Fruit fly (Drosophila melanogaster): ENCODE results near the gene Cad96Ca.

Cad96Ca gene

DNA sequence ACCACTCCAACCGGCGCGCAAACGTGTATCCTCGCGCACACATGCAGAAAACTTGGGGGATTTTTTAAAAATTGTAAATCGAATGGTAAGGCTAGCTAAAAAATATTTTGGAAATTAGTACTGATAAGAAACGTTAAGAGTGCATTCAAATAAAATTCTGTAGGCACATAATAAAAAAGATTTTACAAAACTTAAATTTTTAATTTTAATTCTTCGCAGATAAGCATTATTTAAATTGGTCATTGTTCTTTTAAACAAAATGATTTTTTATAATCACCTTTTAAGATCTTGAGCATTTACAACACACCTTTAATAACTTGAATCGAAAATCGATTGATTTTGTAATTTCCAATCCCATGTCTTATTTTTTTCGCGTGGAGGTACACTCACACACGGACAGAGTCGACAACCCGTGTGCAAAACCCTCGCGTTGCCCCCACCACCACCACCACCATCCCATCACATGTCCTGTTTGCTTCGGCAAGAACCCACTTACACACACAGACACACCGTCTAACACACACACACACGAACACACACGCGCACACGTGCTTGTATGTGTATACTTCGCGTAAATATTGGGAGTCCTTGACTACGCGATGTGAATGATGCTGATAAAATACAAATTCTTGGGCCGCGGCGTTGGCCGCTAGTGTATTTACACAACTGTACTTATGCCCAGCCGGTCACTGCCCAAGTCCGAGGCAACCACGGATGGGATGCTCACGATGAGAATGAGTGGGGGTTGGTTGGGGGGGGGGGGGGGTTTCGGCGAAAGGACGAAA is 40.5 kb downstream of the Cad96Ca start (continued):
- TF ChIP-seq otp (GFP tag; IDR thresholded peaks at IDR 0.05) = no peak
- TF ChIP-seq CG32532 (GFP tag; IDR thresholded peaks at IDR 0.05) = no peak
- no peak for TF ChIP-seq dati (GFP tag; IDR thresholded peaks at IDR 0.05)
- TF ChIP-seq Atf3 (GFP tag; optimal IDR thresholded peaks at IDR 0.05) = no peak
- no peak for TF ChIP-seq CG14860 (GFP tag; IDR thresholded peaks at IDR 0.05; ENCODE audit: partially characterized antibody)
- TF ChIP-seq dmrt99B (tag; optimal IDR thresholded peaks at IDR 0.05) = peak; percentile 45
- TF ChIP-seq CG12104 (GFP tag; optimal IDR thresholded peaks at IDR 0.05) = no peak
- no peak for TF ChIP-seq CG12769 (tag; optimal IDR thresholded peaks at IDR 0.05)
- peak; percentile 17 for TF ChIP-seq CG30403 (GFP tag; optimal IDR thresholded peaks at IDR 0.05)
- TF ChIP-seq CG10209 (GFP tag; optimal IDR thresholded peaks at IDR 0.05) = no peak
- no peak for TF ChIP-seq CG6791 (GFP tag; IDR thresholded peaks at IDR 0.05; ENCODE audit: partially characterized antibody)
- TF ChIP-seq CG30020 (tag; optimal IDR thresholded peaks at IDR 0.05) = no peak
- TF ChIP-seq CG3065 (GFP tag; optimal IDR thresholded peaks at IDR 0.05) = no peak
- no peak for TF ChIP-seq nom (GFP tag; optimal IDR thresholded peaks at IDR 0.05)
- TF ChIP-seq peb (GFP tag; IDR thresholded peaks at IDR 0.05) = no peak
- TF ChIP-seq ssp (GFP tag; IDR thresholded peaks at IDR 0.05) = no peak
- no peak for TF ChIP-seq CG12071 (GFP tag; optimal IDR thresholded peaks at IDR 0.05)
- TF ChIP-seq Gsc (GFP tag; IDR thresholded peaks at IDR 0.05) = no peak
- TF ChIP-seq Chrac-16 (GFP tag; optimal IDR thresholded peaks at IDR 0.05) = no peak
- no peak for TF ChIP-seq Ets97D (GFP tag; optimal IDR thresholded peaks at IDR 0.05)
- no peak for TF ChIP-seq Dp (GFP tag; optimal IDR thresholded peaks at IDR 0.05)
- TF ChIP-seq HLHmδ (GFP tag; optimal IDR thresholded peaks at IDR 0.05) = no peak
- no peak for TF ChIP-seq ara (GFP tag; IDR thresholded peaks at IDR 0.05)
- no peak for TF ChIP-seq croc (GFP tag; conservative IDR thresholded peaks at IDR 0.05)
- TF ChIP-seq CG11696 (GFP tag; IDR thresholded peaks at IDR 0.05) = no peak
- TF ChIP-seq Meics (GFP tag; optimal IDR thresholded peaks at IDR 0.05) = peak; percentile 21
- no peak for TF ChIP-seq Asciz (GFP tag; optimal IDR thresholded peaks at IDR 0.05)
- TF ChIP-seq CG16779 (GFP tag; IDR thresholded peaks at IDR 0.05) = no peak
- TF ChIP-seq D19B (GFP tag; optimal IDR thresholded peaks at IDR 0.05) = no peak
- peak; percentile 14 for TF ChIP-seq phol (tag; optimal IDR thresholded peaks at IDR 0.05)
- TF ChIP-seq fd102C (GFP tag; optimal IDR thresholded peaks at IDR 0.05) = no peak
- no peak for TF ChIP-seq Nf-YB (GFP tag; optimal IDR thresholded peaks at IDR 0.05)
- TF ChIP-seq ftz-f1 (GFP tag; optimal IDR thresholded peaks at IDR 0.05) = no peak
- TF ChIP-seq CG15011 (GFP tag; optimal IDR thresholded peaks at IDR 0.05) = no peak
- no peak for TF ChIP-seq gcm (GFP tag; optimal IDR thresholded peaks at IDR 0.05)
- TF ChIP-seq Camta (GFP tag; optimal IDR thresholded peaks at IDR 0.05) = no peak
- no peak for TF ChIP-seq disco-r (GFP tag; optimal IDR thresholded peaks at IDR 0.05)
- TF ChIP-seq CG17385 (GFP tag; optimal IDR thresholded peaks at IDR 0.05) = no peak
- TF ChIP-seq Lpt (GFP tag; optimal IDR thresholded peaks at IDR 0.05) = no peak
- TF ChIP-seq ttk (GFP tag; IDR thresholded peaks at IDR 0.05) = no peak
- no peak for TF ChIP-seq ato (GFP tag; IDR thresholded peaks at IDR 0.05; ENCODE audit: partially characterized antibody)
- TF ChIP-seq sug (tag; optimal IDR thresholded peaks at IDR 0.05) = no peak
- TF ChIP-seq CG10979 (tag; optimal IDR thresholded peaks at IDR 0.05) = peak; percentile 17
- TF ChIP-seq Dip2 (GFP tag; IDR thresholded peaks at IDR 0.05) = no peak
- TF ChIP-seq CG8388 (GFP tag; optimal IDR thresholded peaks at IDR 0.05) = no peak
- no peak for TF ChIP-seq Trl (optimal IDR thresholded peaks at IDR 0.05)
- no peak for TF ChIP-seq Trl (GFP tag; optimal IDR thresholded peaks at IDR 0.05)
- no peak for TF ChIP-seq dan (GFP tag; IDR thresholded peaks at IDR 0.05)
- TF ChIP-seq gsb (GFP tag; IDR thresholded peaks at IDR 0.05) = no peak
- TF ChIP-seq HLH4C (GFP tag; IDR thresholded peaks at IDR 0.05; ENCODE audit: partially characterized antibody) = no peak
